Fruit fly (Drosophila melanogaster): ENCODE measurements around the gene CG8369.

dm6 chr3R:8859264-8859663 is 37.5 kb downstream of the CG8369 start:
- no peak for TF ChIP-seq psq (optimal IDR thresholded peaks at IDR 0.05)
- no peak for TF ChIP-seq h (optimal IDR thresholded peaks at IDR 0.05)

All from Kc167 (cell line).